Worm (Caenorhabditis elegans) whole organism, young adult: ENCODE measurements around the gene lgc-50.

ENCODE experiments used
- B0035.1 ChIP-seq: sonication (generic microtip); optimal IDR thresholded peaks from 2 replicates; lab custom pipeline; 2016; ENCODE audit warnings: missing genetic modification characterization, mild to moderate bottlenecking, missing compliant biosample characterization, missing genotype, missing genetic modification reagents
- F57A8.1 ChIP-seq: fragments of 200-800 bp; sonication (Bioruptor generic); optimal IDR thresholded peaks from 2 replicates; lab custom pipeline; 2018; ENCODE audit warnings: mild to moderate bottlenecking, missing genetic modification characterization, moderate library complexity, missing compliant biosample characterization
- K11D2.4 ChIP-seq: fragments of 200-800 bp; sonication (Bioruptor generic); IDR thresholded peaks from 2 replicates; pipeline ENCODE4 v1.3.6; 2022; ENCODE audit warnings: missing genetic modification reagents, missing genetic modification characterization, missing compliant biosample characterization
- Y53G8AR.9 ChIP-seq: fragments of 200-800 bp; sonication (Bioruptor generic); conservative IDR thresholded peaks from 2 replicates; pipeline ENCODE4 v1.3.6; 2022; ENCODE audit warnings: missing genetic modification reagents, missing genetic modification characterization, missing compliant biosample characterization
- akir-1 ChIP-seq: fragments of 200-800 bp; sonication (Bioruptor generic); optimal IDR thresholded peaks from 2 replicates; lab custom pipeline; 2018; ENCODE audit warnings: mild to moderate bottlenecking, missing genetic modification characterization, moderate library complexity, missing compliant biosample characterization
- athp-1 ChIP-seq: sonication (generic microtip); optimal IDR thresholded peaks from 2 replicates; lab custom pipeline; 2017; ENCODE audit warnings: mild to moderate bottlenecking, missing genetic modification characterization, missing compliant biosample characterization
- bed-1 ChIP-seq: fragments of 200-800 bp; sonication (Bioruptor generic); IDR thresholded peaks from 2 replicates; pipeline ENCODE4 v1.3.6; 2022; ENCODE audit warnings: missing genetic modification reagents, missing genetic modification characterization, missing compliant biosample characterization
- cebp-1 ChIP-seq, 2 experiments: fragments of 200-800 bp in 1 of 2; sonication (Bioruptor generic) in 1 of 2; sonication (generic microtip) in 1 of 2; IDR thresholded peaks in 1 of 2; optimal IDR thresholded peaks in 1 of 2; 2 replicates each; pipeline versions ENCODE4 v1.3.6 to Lab custom; 2017 to 2022; ENCODE audit warnings: missing compliant biosample characterization in 2 of 2, missing genetic modification characterization in 2 of 2, mild to moderate bottlenecking in 1 of 2, missing genetic modification reagents in 1 of 2, moderate library complexity in 1 of 2
- ceh-100 ChIP-seq: fragments of 200-800 bp; sonication (Bioruptor generic); IDR thresholded peaks from 2 replicates; pipeline ENCODE4 v1.3.6; 2022; ENCODE audit warnings: missing genetic modification reagents, missing genetic modification characterization, missing compliant biosample characterization
- efl-1 ChIP-seq: fragments of 150-350 bp; optimal IDR thresholded peaks from 2 replicates; lab custom pipeline; 2014; ENCODE audit warnings: missing biosample characterization, missing genetic modification reagents, missing genetic modification characterization
- egl-18 ChIP-seq: fragments of 200-800 bp; sonication (Bioruptor generic); IDR thresholded peaks from 2 replicates; pipeline ENCODE4 v1.3.6; 2022; ENCODE audit warnings: missing genetic modification reagents, missing genetic modification characterization, missing compliant biosample characterization
- egl-44 ChIP-seq: fragments of 200-800 bp; sonication (Bioruptor generic); IDR thresholded peaks from 2 replicates; pipeline ENCODE4 v1.3.6; 2022; ENCODE audit warnings: missing genetic modification reagents, missing genetic modification characterization, missing compliant biosample characterization
- gei-17 ChIP-seq: fragments of 200-800 bp; sonication (Bioruptor generic); optimal IDR thresholded peaks from 2 replicates; lab custom pipeline; 2018; ENCODE audit warnings: mild to moderate bottlenecking, missing genetic modification characterization, missing compliant biosample characterization
- hlh-26 ChIP-seq: fragments of 200-800 bp; sonication (Bioruptor generic); conservative IDR thresholded peaks from 2 replicates; pipeline ENCODE4 v1.3.6; 2022; ENCODE audit warnings: missing genetic modification reagents, missing genetic modification characterization, missing compliant biosample characterization
- lag-1 ChIP-seq: fragments of 200-800 bp; sonication (Bioruptor generic); IDR thresholded peaks from 2 replicates; pipeline ENCODE4 v1.3.6; 2022; ENCODE audit warnings: missing genetic modification reagents, missing genetic modification characterization, missing compliant biosample characterization
- lin-26 ChIP-seq: fragments of 200-800 bp; sonication (Bioruptor generic); IDR thresholded peaks from 2 replicates; pipeline ENCODE4 v1.3.6; 2022; ENCODE audit warnings: missing genetic modification reagents, missing genetic modification characterization, missing compliant biosample characterization
- lin-35 ChIP-seq, 3 experiments: fragments of 150-350 bp in 2 of 3; sonication (generic microtip) in 1 of 3; optimal IDR thresholded peaks; 2 replicates each; lab custom pipeline; 2014 to 2018; ENCODE audit warnings: missing biosample characterization in 3 of 3, missing genetic modification characterization in 3 of 3, missing genetic modification reagents in 3 of 3
- lir-1 ChIP-seq: fragments of 200-800 bp; sonication (Bioruptor generic); conservative IDR thresholded peaks from 2 replicates; pipeline ENCODE4 v1.3.6; 2022; ENCODE audit warnings: missing genetic modification reagents, missing genetic modification characterization, missing compliant biosample characterization
- mel-28 ChIP-seq: sonication (generic microtip); optimal IDR thresholded peaks from 2 replicates; lab custom pipeline; 2016; ENCODE audit warnings: borderline replicate concordance, mild to moderate bottlenecking, missing genetic modification characterization, missing compliant biosample characterization
- nfya-1 ChIP-seq: sonication (generic microtip); optimal IDR thresholded peaks from 2 replicates; lab custom pipeline; 2017; ENCODE audit warnings: antibody characterized with exemption, missing compliant biosample characterization, missing genetic modification characterization, borderline replicate concordance; ENCODE audit not compliant: insufficient read depth
- rec-8 ChIP-seq, 2 experiments: sonication (generic microtip); optimal IDR thresholded peaks; 2 replicates each; lab custom pipeline; 2016; ENCODE audit warnings: mild to moderate bottlenecking in 2 of 2, missing genetic modification characterization in 2 of 2, missing genetic modification reagents in 2 of 2, missing genotype in 2 of 2, missing biosample characterization in 1 of 2, missing compliant biosample characterization in 1 of 2, moderate library complexity in 1 of 2
- rpc-1 ChIP-seq, 2 experiments: fragments of 150-350 bp in 1 of 2; sonication (generic microtip) in 1 of 2; optimal IDR thresholded peaks; 2 replicates each; lab custom pipeline; 2014 to 2018; ENCODE audit warnings: missing biosample characterization in 1 of 2, missing genetic modification characterization in 1 of 2, missing genetic modification reagents in 1 of 2, missing genotype in 1 of 2
- sdz-38 ChIP-seq: sonication (generic microtip); optimal IDR thresholded peaks from 2 replicates; lab custom pipeline; 2016; ENCODE audit warnings: missing genotype, missing genetic modification characterization, missing compliant biosample characterization
- snpc-4 ChIP-seq, 5 experiments: fragments of 150-350 bp in 1 of 5; sonication (generic microtip) in 4 of 5; optimal IDR thresholded peaks; 2 replicates each; lab custom pipeline; 2014 to 2018; ENCODE audit warnings: missing genetic modification characterization in 5 of 5, missing biosample characterization in 3 of 5, antibody characterized with exemption in 2 of 5, mild to moderate bottlenecking in 2 of 5, missing compliant biosample characterization in 2 of 5, missing genotype in 2 of 5, moderate library complexity in 2 of 5, missing genetic modification reagents in 1 of 5
- somi-1 ChIP-seq: fragments of 200-800 bp; sonication (Bioruptor generic); optimal IDR thresholded peaks from 2 replicates; lab custom pipeline; 2018; ENCODE audit warnings: mild to moderate bottlenecking, missing genetic modification characterization, missing compliant biosample characterization
- tbx-9 ChIP-seq: sonication (generic microtip); optimal IDR thresholded peaks from 2 replicates; lab custom pipeline; 2016; ENCODE audit warnings: borderline replicate concordance, missing genetic modification characterization, inconsistent platforms, missing compliant biosample characterization

The lgc-50 gene

DNA sequence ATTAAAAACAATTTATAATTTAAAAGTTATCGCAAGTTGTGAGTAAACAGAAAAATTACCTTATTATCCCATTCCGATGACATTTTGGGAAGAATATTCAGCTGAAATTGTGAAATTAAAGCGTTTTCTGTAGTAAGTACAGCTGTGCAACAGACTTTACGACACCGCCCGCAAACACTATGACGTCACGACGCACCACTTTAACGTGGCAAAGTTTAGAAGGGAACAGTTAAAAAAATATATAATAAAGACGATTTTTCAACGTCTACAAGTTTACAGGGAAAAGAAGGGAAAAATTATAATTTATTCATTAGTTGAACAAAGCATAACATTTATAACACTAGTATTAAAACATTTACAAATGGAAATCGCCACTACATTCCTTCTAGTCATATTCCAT, 41.4 kb downstream of the lgc-50 start, which contains the start of gene F08F8.9:
TSS of gene F08F8.9 (minus strand) at position 101 of the 400 bp plus-strand sequence.
- TF ChIP-seq lir-1 (GFP tag; lab: Robert Waterston, UW) = no peak

DNA sequence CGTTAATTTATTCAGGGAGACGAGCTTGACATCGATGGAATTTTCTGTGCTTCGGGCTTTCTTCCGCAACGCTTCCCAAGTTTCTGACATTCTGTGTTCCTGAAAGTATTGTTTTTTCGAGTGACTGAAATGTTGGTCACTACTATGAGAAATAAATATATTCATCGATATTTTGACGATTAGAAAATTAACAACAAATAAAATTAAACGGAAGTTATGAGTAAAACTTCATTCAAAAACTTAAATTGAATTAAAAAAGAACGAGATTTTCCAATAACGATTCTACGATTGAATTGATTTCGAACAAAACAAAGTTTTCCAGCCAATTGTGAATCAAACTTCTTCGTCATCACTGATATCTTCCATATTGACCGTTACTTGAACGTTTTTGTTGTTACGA, 46.2 kb downstream of the lgc-50 start, which contains the start of gene gos-28:
TSS of gene gos-28 (minus strand) at position 101 of the 400 bp plus-strand sequence.
- TF ChIP-seq gei-17 (GFP tag; lab: Kevin White, UChicago) (no peak), B0035.1 (tag; lab: Kevin White, UChicago) (no peak), lag-1 (GFP tag; lab: Robert Waterston, UW) (no peak), sdz-38 (tag; lab: Kevin White, UChicago) (no peak), somi-1 (GFP tag; lab: Kevin White, UChicago) (no peak), rec-8 (tag; optimal IDR thresholded peaks at IDR 0.05; lab: Kevin White, UChicago) (no peak), egl-44 (GFP tag; lab: Robert Waterston, UW) (no peak), athp-1 (tag; lab: Kevin White, UChicago) (no peak)

DNA sequence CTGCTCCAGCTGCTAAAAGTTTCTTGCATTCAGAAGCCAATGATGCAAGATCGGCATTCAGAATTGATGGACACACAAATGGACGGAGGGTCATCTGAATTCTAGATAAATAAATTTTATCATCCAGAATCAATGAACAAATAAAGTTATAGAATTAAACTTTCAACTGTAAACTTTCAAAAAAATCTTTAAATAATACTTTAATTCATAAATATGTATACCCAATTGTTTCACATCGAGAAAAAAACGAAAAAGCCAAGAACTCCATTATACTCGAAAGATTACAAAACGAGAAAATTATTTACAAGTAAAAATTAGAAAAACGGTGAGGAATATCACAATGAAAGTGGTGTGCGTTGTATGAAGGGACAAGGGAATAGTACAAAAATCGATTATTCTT, 48.2 kb downstream of the lgc-50 start, which contains the start of gene F08F8.7:
TSS of gene F08F8.7 (minus strand) at position 101 of the 400 bp plus-strand sequence.
- TF ChIP-seq mel-28 (tag; lab: Kevin White, UChicago) (no peak), bed-1 (no peak), lin-26 (no peak), rpc-1 (optimal IDR thresholded peaks at IDR 0.05; lab: Kevin White, UChicago) (no peak), rpc-1 (tag; optimal IDR thresholded peaks at IDR 0.05; lab: Kevin White, UChicago) (no peak), egl-18 (GFP tag; lab: Robert Waterston, UW) (no peak), cebp-1 (GFP tag; IDR thresholded peaks at IDR 0.05; lab: Robert Waterston, UW) (no peak), cebp-1 (tag; optimal IDR thresholded peaks at IDR 0.05; lab: Kevin White, UChicago) (no peak), efl-1 (no peak), F57A8.1 (GFP tag; lab: Kevin White, UChicago) (no peak), nfya-1 (tag; lab: Kevin White, UChicago) (no peak), B0035.1 (tag; lab: Kevin White, UChicago) (no peak), hlh-26 (no peak), snpc-4 (GFP tag; optimal IDR thresholded peaks at IDR 0.05; lab: Kevin White, UChicago) (no peak), snpc-4 (tag; optimal IDR thresholded peaks at IDR 0.05; lab: Kevin White, UChicago) (no peak), K11D2.4 (GFP tag; lab: Robert Waterston, UW) (no peak), lin-35 (GFP tag; optimal IDR thresholded peaks at IDR 0.05; lab: Kevin White, UChicago) (no peak)

DNA sequence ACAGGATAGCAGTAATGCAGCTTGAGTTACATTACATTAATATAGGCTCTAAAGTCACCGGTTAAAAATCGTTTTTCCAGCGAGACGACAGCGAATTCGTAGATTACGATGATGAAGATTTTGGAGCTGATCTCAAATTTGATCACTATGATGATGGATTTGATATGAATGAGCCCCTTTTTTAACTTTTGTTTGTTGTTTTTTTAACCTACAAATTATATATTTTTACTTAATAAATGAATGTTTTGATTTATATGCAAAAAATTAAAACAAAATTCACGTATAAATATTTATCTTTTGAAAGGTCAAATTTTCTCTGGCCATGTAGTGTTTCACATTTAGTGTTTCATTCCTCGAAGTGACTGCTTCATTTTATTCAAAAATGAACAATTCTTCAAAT, 51.9 kb downstream of the lgc-50 start, which contains the start of gene F08F8.6:
TSS of gene F08F8.6 (plus strand) at position 301 of the 400 bp plus-strand sequence.
- TF ChIP-seq tbx-9 = no peak
- no peak for TF ChIP-seq K11D2.4 (GFP tag; lab: Robert Waterston, UW)
- TF ChIP-seq gei-17 (GFP tag; lab: Kevin White, UChicago) = no peak
- no peak for TF ChIP-seq ceh-100 (GFP tag; lab: Robert Waterston, UW)
- TF ChIP-seq Y53G8AR.9 (GFP tag; lab: Robert Waterston, UW) = no peak
- no peak for TF ChIP-seq akir-1 (GFP tag; lab: Kevin White, UChicago)
- TF ChIP-seq B0035.1 (tag; lab: Kevin White, UChicago) = no peak
